Worm (Caenorhabditis elegans) whole organism, late embryonic: Measurements from ENCODE around the gene T16G1.7.
A peak's percentile ranks its signal among the peaks of the same experiment; 100 is the strongest.

ENCODE experiments used
- ama-1 ChIP-seq: fragments of 150-350 bp; optimal IDR thresholded peaks from 2 replicates; lab custom pipeline; 2014
- ceh-31 ChIP-seq: sonication (generic microtip); optimal IDR thresholded peaks from 2 replicates; lab custom pipeline; 2016; ENCODE audit warnings: missing genetic modification characterization, missing compliant biosample characterization
- fkh-10 ChIP-seq: fragments of 150-350 bp; optimal IDR thresholded peaks from 2 replicates; lab custom pipeline; 2014; ENCODE audit warnings: missing biosample characterization, missing genetic modification reagents, missing genetic modification characterization
- hlh-30 ChIP-seq: sonication (generic microtip); optimal IDR thresholded peaks from 2 replicates; lab custom pipeline; 2017; ENCODE audit warnings: antibody characterized with exemption, missing genetic modification characterization, missing compliant biosample characterization; ENCODE audit not compliant: insufficient read depth
- pros-1 ChIP-seq: fragments of 150-350 bp; optimal IDR thresholded peaks from 2 replicates; lab custom pipeline; 2014; ENCODE audit warnings: missing biosample characterization, missing genetic modification reagents, missing genetic modification characterization
- rnt-1 ChIP-seq: sonication (generic microtip); optimal IDR thresholded peaks from 2 replicates; lab custom pipeline; 2016; ENCODE audit warnings: missing genetic modification characterization, missing compliant biosample characterization
- unc-3 ChIP-seq, 2 experiments: fragments of 200-800 bp in 1 of 2; sonication (Bioruptor generic) in 1 of 2; sonication (generic microtip) in 1 of 2; conservative IDR thresholded peaks in 1 of 2; optimal IDR thresholded peaks in 1 of 2; 2 replicates each; pipeline versions ENCODE4 v1.3.6 to Lab custom; 2016 to 2022; ENCODE audit warnings: missing compliant biosample characterization in 2 of 2, missing genetic modification characterization in 2 of 2, missing genetic modification reagents in 1 of 2

- TF ChIP-seq pros-1 (tag; lab: Kevin White, UChicago), result no peak
- TF ChIP-seq rnt-1 (tag; lab: Kevin White, UChicago), result no peak
- TF ChIP-seq ama-1 (lab: Kevin White, UChicago), result no peak
- peak; percentile 23 for TF ChIP-seq ceh-31 (tag; lab: Kevin White, UChicago)
- TF ChIP-seq unc-3 (GFP tag; conservative IDR thresholded peaks at IDR 0.05; lab: Robert Waterston, UW), result no peak
- TF ChIP-seq unc-3 (tag; optimal IDR thresholded peaks at IDR 0.05; lab: Kevin White, UChicago), result no peak
- TF ChIP-seq fkh-10, result no peak
- TF ChIP-seq hlh-30, result no peak
Observed at ce11 chrV:12950812-12951528, 16.1 kb upstream of the T16G1.7 start, which contains the start of the genes T16G1.9 and T16G1.18.
